Fruit fly (Drosophila melanogaster) whole organism, embryonic: ENCODE results near the gene tomb.

ENCODE experiments used
- B-H2 ChIP-seq: fragments of 200-800 bp; sonication (Bioruptor generic); optimal IDR thresholded peaks from 2 replicates; lab custom pipeline; 2018; ENCODE audit warnings: missing biosample characterization, mild to moderate bottlenecking, missing genetic modification characterization
- Bgb ChIP-seq: fragments of 200-800 bp; sonication (Bioruptor generic); IDR thresholded peaks from 2 replicates; pipeline ENCODE4 v1.3.6; 2022; ENCODE audit warnings: missing biosample characterization, missing genetic modification characterization; ENCODE audit not compliant: partially characterized antibody
- CG10431 ChIP-seq: fragments of 200-800 bp; sonication (Bioruptor generic); optimal IDR thresholded peaks from 3 replicates; lab custom pipeline; 2018; ENCODE audit warnings: missing biosample characterization, mild to moderate bottlenecking, missing genetic modification characterization
- CG11247 ChIP-seq: fragments of 200-800 bp; sonication (Bioruptor generic); IDR thresholded peaks from 2 replicates; pipeline ENCODE4 v1.3.6; 2022; ENCODE audit warnings: missing biosample characterization, missing genetic modification characterization
- CG12104 ChIP-seq: fragments of 200-800 bp; sonication (Bioruptor generic); optimal IDR thresholded peaks from 3 replicates; lab custom pipeline; 2016; ENCODE audit warnings: missing biosample characterization, missing genetic modification characterization
- CG12659 ChIP-seq: fragments of 200-800 bp; sonication (Bioruptor generic); optimal IDR thresholded peaks from 3 replicates; lab custom pipeline; 2017; ENCODE audit warnings: mild to moderate bottlenecking, missing biosample characterization, missing genetic modification reagents, missing genetic modification characterization
- CG13287 ChIP-seq: fragments of 200-800 bp; sonication (Bioruptor generic); IDR thresholded peaks from 2 replicates; pipeline ENCODE4 v1.3.6; 2022; ENCODE audit warnings: missing biosample characterization, missing genetic modification characterization; ENCODE audit not compliant: partially characterized antibody
- CG13624 ChIP-seq: fragments of 200-800 bp; sonication (Bioruptor generic); optimal IDR thresholded peaks from 2 replicates; lab custom pipeline; 2016; ENCODE audit warnings: missing biosample characterization, missing genetic modification characterization
- CG14441 ChIP-seq: fragments of 200-800 bp; sonication (Bioruptor generic); IDR thresholded peaks from 2 replicates; pipeline ENCODE4 v1.3.6; 2022; ENCODE audit warnings: missing biosample characterization, missing genetic modification characterization
- CG14965 ChIP-seq: fragments of 200-800 bp; sonication (Bioruptor generic); optimal IDR thresholded peaks from 2 replicates; lab custom pipeline; 2016; ENCODE audit warnings: missing biosample characterization, missing genetic modification characterization, borderline replicate concordance
- CG16813 ChIP-seq: fragments of 200-800 bp; sonication (Bioruptor generic); IDR thresholded peaks from 3 replicates; pipeline ENCODE4 v1.3.6; 2022; ENCODE audit warnings: missing biosample characterization, missing genetic modification characterization; ENCODE audit not compliant: partially characterized antibody
- CG17829 ChIP-seq: fragments of 200-800 bp; optimal IDR thresholded peaks from 2 replicates; lab custom pipeline; 2019; ENCODE audit warnings: missing biosample characterization, mild to moderate bottlenecking, missing genetic modification characterization, moderate library complexity
- CG2116 ChIP-seq: fragments of 200-800 bp; sonication (Bioruptor generic); optimal IDR thresholded peaks from 3 replicates; lab custom pipeline; 2018; ENCODE audit warnings: missing biosample characterization, mild to moderate bottlenecking, missing genetic modification characterization
- CG30020 ChIP-seq: fragments of 200-800 bp; optimal IDR thresholded peaks from 2 replicates; lab custom pipeline; 2019; ENCODE audit warnings: missing biosample characterization, mild to moderate bottlenecking, missing genetic modification characterization, moderate library complexity
- CG3847 ChIP-seq: fragments of 200-800 bp; sonication (Bioruptor generic); IDR thresholded peaks from 2 replicates; pipeline ENCODE4 v1.3.6; 2022; ENCODE audit warnings: missing biosample characterization, missing genetic modification characterization
- CG6654 ChIP-seq: fragments of 200-800 bp; sonication (Bioruptor generic); optimal IDR thresholded peaks from 2 replicates; lab custom pipeline; 2017; ENCODE audit warnings: missing biosample characterization, mild to moderate bottlenecking, missing genetic modification characterization
- CG9876 ChIP-seq: fragments of 200-800 bp; sonication (Bioruptor generic); optimal IDR thresholded peaks from 2 replicates; lab custom pipeline; 2016; ENCODE audit warnings: missing biosample characterization, missing genetic modification characterization
- CoRest ChIP-seq: fragments of 200-800 bp; sonication (Bioruptor generic); optimal IDR thresholded peaks from 3 replicates; lab custom pipeline; 2018; ENCODE audit warnings: missing biosample characterization, mild to moderate bottlenecking, missing genetic modification characterization, moderate library complexity
- Dp ChIP-seq: fragments of 200-800 bp; sonication (Bioruptor generic); optimal IDR thresholded peaks from 2 replicates; lab custom pipeline; 2018; ENCODE audit warnings: missing biosample characterization, mild to moderate bottlenecking, missing genetic modification characterization, moderate library complexity
- E2f2 ChIP-seq: fragments of 200-800 bp; sonication (Bioruptor generic); IDR thresholded peaks from 2 replicates; pipeline ENCODE4 v1.3.6; 2022; ENCODE audit warnings: missing biosample characterization, missing genetic modification characterization
- Hr3 ChIP-seq: fragments of 200-800 bp; sonication (Bioruptor generic); optimal IDR thresholded peaks from 3 replicates; lab custom pipeline; 2016; ENCODE audit warnings: missing biosample characterization, missing genetic modification characterization
- MBD-R2 ChIP-seq: fragments of 200-800 bp; sonication (Bioruptor generic); IDR thresholded peaks from 2 replicates; pipeline ENCODE4 v1.3.6; 2022; ENCODE audit warnings: missing biosample characterization, missing genetic modification characterization
- Meics ChIP-seq: fragments of 200-800 bp; sonication (Bioruptor generic); optimal IDR thresholded peaks from 2 replicates; lab custom pipeline; 2017; ENCODE audit warnings: missing biosample characterization, mild to moderate bottlenecking, missing genetic modification characterization
- Optix ChIP-seq: fragments of 200-800 bp; sonication (Bioruptor generic); IDR thresholded peaks from 3 replicates; pipeline ENCODE4 v1.3.6; 2022; ENCODE audit warnings: missing biosample characterization, missing genetic modification characterization
- Usf ChIP-seq: fragments of 200-800 bp; sonication (Bioruptor generic); optimal IDR thresholded peaks from 2 replicates; lab custom pipeline; 2017; ENCODE audit warnings: missing genotype, missing biosample characterization, missing genetic modification characterization
- amos ChIP-seq: fragments of 200-800 bp; sonication (Bioruptor generic); IDR thresholded peaks from 2 replicates; pipeline ENCODE4 v1.3.6; 2022; ENCODE audit warnings: missing biosample characterization, missing genetic modification characterization; ENCODE audit not compliant: partially characterized antibody
- ato ChIP-seq: fragments of 200-800 bp; sonication (Bioruptor generic); IDR thresholded peaks from 2 replicates; pipeline ENCODE4 v1.3.6; 2022; ENCODE audit warnings: missing biosample characterization, missing genetic modification characterization; ENCODE audit not compliant: partially characterized antibody
- bbx ChIP-seq: fragments of 200-800 bp; sonication (Bioruptor generic); IDR thresholded peaks from 2 replicates; pipeline ENCODE4 v1.3.6; 2022; ENCODE audit warnings: missing biosample characterization, missing genetic modification characterization; ENCODE audit not compliant: partially characterized antibody
- chinmo ChIP-seq: fragments of 200-800 bp; sonication (Bioruptor generic); IDR thresholded peaks from 4 replicates; pipeline ENCODE4 v1.3.6; 2022; ENCODE audit warnings: missing biosample characterization, missing genetic modification characterization; ENCODE audit not compliant: partially characterized antibody
- crp ChIP-seq, 2 experiments: fragments of 200-800 bp; sonication (Bioruptor generic); optimal IDR thresholded peaks; 2 replicates in 1 of 2; 3 replicates in 1 of 2; lab custom pipeline; 2017; ENCODE audit warnings: missing biosample characterization in 2 of 2, missing genetic modification characterization in 2 of 2, mild to moderate bottlenecking in 1 of 2, moderate library complexity in 1 of 2
- dan ChIP-seq: fragments of 200-800 bp; sonication (Bioruptor generic); IDR thresholded peaks from 2 replicates; pipeline ENCODE4 v1.3.6; 2022; ENCODE audit warnings: missing biosample characterization, missing genetic modification characterization
- esg ChIP-seq: fragments of 200-800 bp; sonication (Bioruptor generic); conservative IDR thresholded peaks from 2 replicates; pipeline ENCODE4 v1.3.6; 2022; ENCODE audit warnings: missing biosample characterization, missing genetic modification characterization
- her ChIP-seq: fragments of 200-800 bp; sonication (Bioruptor generic); optimal IDR thresholded peaks from 2 replicates; lab custom pipeline; 2016; ENCODE audit warnings: missing biosample characterization, missing genetic modification characterization
- ken ChIP-seq: fragments of 200-800 bp; sonication (Bioruptor generic); IDR thresholded peaks from 3 replicates; pipeline ENCODE4 v1.3.6; 2022; ENCODE audit warnings: missing biosample characterization, missing genetic modification characterization
- klu ChIP-seq: fragments of 200-800 bp; sonication (Bioruptor generic); IDR thresholded peaks from 2 replicates; pipeline ENCODE4 v1.3.6; 2022; ENCODE audit warnings: missing biosample characterization, missing genetic modification characterization
- lmd ChIP-seq: fragments of 200-800 bp; sonication (Bioruptor generic); IDR thresholded peaks from 2 replicates; pipeline ENCODE4 v1.3.6; 2022; ENCODE audit warnings: missing biosample characterization, missing genetic modification characterization
- mld ChIP-seq: fragments of 200-800 bp; sonication (Bioruptor generic); IDR thresholded peaks from 3 replicates; pipeline ENCODE4 v1.3.6; 2022; ENCODE audit warnings: missing biosample characterization, missing genetic modification characterization; ENCODE audit not compliant: partially characterized antibody
- peb ChIP-seq: fragments of 200-800 bp; sonication (Bioruptor generic); IDR thresholded peaks from 2 replicates; pipeline ENCODE4 v1.3.6; 2022; ENCODE audit warnings: missing biosample characterization, missing genetic modification characterization
- pfk ChIP-seq: fragments of 200-800 bp; sonication (Bioruptor generic); optimal IDR thresholded peaks from 2 replicates; lab custom pipeline; 2018; ENCODE audit warnings: missing biosample characterization, mild to moderate bottlenecking, missing genetic modification characterization, moderate library complexity
- pho ChIP-seq: fragments of 200-800 bp; sonication (Bioruptor generic); optimal IDR thresholded peaks from 2 replicates; lab custom pipeline; 2016; ENCODE audit warnings: missing biosample characterization, missing genetic modification characterization
- pzg ChIP-seq: fragments of 200-800 bp; sonication (Bioruptor generic); optimal IDR thresholded peaks from 3 replicates; lab custom pipeline; 2018; ENCODE audit warnings: missing biosample characterization, mild to moderate bottlenecking, missing genetic modification characterization, moderate library complexity
- row ChIP-seq: fragments of 200-800 bp; sonication (Bioruptor generic); IDR thresholded peaks from 3 replicates; pipeline ENCODE4 v1.3.6; 2022; ENCODE audit warnings: missing biosample characterization, missing genetic modification characterization
- sna ChIP-seq: fragments of 200-800 bp; sonication (Bioruptor generic); IDR thresholded peaks from 2 replicates; pipeline ENCODE4 v1.3.6; 2022; ENCODE audit warnings: missing biosample characterization, missing genetic modification characterization; ENCODE audit not compliant: partially characterized antibody
- so ChIP-seq: fragments of 200-800 bp; sonication (Bioruptor generic); IDR thresholded peaks from 3 replicates; pipeline ENCODE4 v1.3.6; 2022; ENCODE audit warnings: missing biosample characterization, missing genetic modification characterization
- toy ChIP-seq: fragments of 200-800 bp; sonication (Bioruptor generic); IDR thresholded peaks from 2 replicates; pipeline ENCODE4 v1.3.6; 2022; ENCODE audit warnings: missing biosample characterization, missing genetic modification characterization
- unc-4 ChIP-seq: fragments of 200-800 bp; sonication (Bioruptor generic); IDR thresholded peaks from 2 replicates; pipeline ENCODE4 v1.3.6; 2022; ENCODE audit warnings: missing biosample characterization, missing genetic modification characterization; ENCODE audit not compliant: partially characterized antibody
- vnd ChIP-seq: fragments of 200-800 bp; sonication (Bioruptor generic); IDR thresholded peaks from 3 replicates; pipeline ENCODE4 v1.3.6; 2022; ENCODE audit warnings: missing biosample characterization, missing genetic modification characterization; ENCODE audit not compliant: partially characterized antibody
- vvl ChIP-seq: fragments of 200-800 bp; sonication (Bioruptor generic); IDR thresholded peaks from 2 replicates; pipeline ENCODE4 v1.3.6; 2022; ENCODE audit warnings: missing biosample characterization, missing genetic modification characterization

tomb gene

dm6 chr2L:5525723-5526122, 10.8 kb downstream of the tomb start, which contains the start of gene Cap-D3 (continued):
- TF ChIP-seq pzg (GFP tag; lab: Kevin White, UChicago) (peak; percentile 35), mld (GFP tag; lab: Robert Waterston, UW) (peak; percentile 53; the same call in 1 of the 3 replicates), CG13287 (GFP tag; lab: Robert Waterston, UW) (peak; percentile 69), CG16813 (GFP tag; lab: Robert Waterston, UW) (peak; percentile 55), vnd (peak; percentile 61; the same call in 2 of the 3 replicates), E2f2 (GFP tag; lab: Robert Waterston, UW) (peak; percentile 84), CG10431 (GFP tag; lab: Kevin White, UChicago) (no peak), esg (GFP tag; lab: Robert Waterston, UW) (no peak), bbx (GFP tag; lab: Robert Waterston, UW) (peak; percentile 69), Meics (GFP tag; lab: Kevin White, UChicago) (no peak), peb (GFP tag; lab: Robert Waterston, UW) (no peak), sna (GFP tag; lab: Robert Waterston, UW) (peak; percentile 55; the same call in 1 of the 2 replicates), dan (GFP tag; lab: Robert Waterston, UW) (no peak), CG9876 (no peak), CG2116 (GFP tag; lab: Kevin White, UChicago) (peak; percentile 45), ato (GFP tag; lab: Robert Waterston, UW) (peak; percentile 68; the same call in 1 of the 2 replicates), chinmo (GFP tag; lab: Robert Waterston, UW) (peak; percentile 71; the same call in 1 of the 4 replicates), CG14441 (GFP tag; lab: Robert Waterston, UW) (no peak), MBD-R2 (GFP tag; lab: Robert Waterston, UW) (peak; percentile 76), crp (GFP tag; optimal IDR thresholded peaks at IDR 0.05; lab: Kevin White, UChicago) (peak in 1 of 2 experiments; percentile 88), CG11247 (GFP tag; lab: Robert Waterston, UW) (no peak), Optix (GFP tag; lab: Robert Waterston, UW) (no peak), CoRest (tag; lab: Kevin White, UChicago) (no peak), Bgb (GFP tag; lab: Robert Waterston, UW) (peak; percentile 60), unc-4 (GFP tag; lab: Robert Waterston, UW) (peak; percentile 36)

DNA sequence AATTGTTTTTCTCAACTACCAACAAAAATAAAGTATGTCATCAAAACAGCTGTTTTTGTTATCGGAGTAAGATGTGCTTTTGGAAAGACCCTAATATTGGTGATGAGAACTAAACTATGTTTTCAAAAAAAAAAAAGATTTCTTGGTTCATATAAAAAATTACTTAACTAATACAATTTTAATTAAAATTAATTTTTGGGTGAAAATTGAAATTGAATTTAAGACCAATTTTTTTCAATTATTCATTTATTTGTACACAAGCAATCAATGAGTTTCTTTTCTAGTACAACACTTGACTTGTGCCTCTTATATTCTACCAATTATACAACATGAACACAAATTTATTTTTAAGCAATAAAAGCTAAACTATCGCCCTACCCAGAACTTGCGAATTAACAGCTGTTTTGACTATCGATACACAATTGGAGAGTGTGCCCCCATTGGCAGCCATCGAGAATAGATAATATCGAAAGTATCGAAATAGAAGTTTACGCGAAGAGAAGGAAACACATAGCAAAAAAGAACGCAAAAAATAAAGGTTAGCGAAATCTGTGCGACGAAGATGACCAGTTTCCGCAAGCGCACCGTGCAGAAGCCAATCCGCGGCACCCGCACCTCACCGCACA, 12.6 kb downstream of the tomb start, which contains the start of the genes Vps52 and Elp4:
Vps52 (minus strand) TSS at position 51 of the 626 bp plus-strand sequence.
Elp4 (plus strand) TSS at position 292 of the 626 bp plus-strand sequence.
- TF ChIP-seq CG11247 (GFP tag; lab: Robert Waterston, UW) (peak; percentile 65), row (GFP tag; lab: Robert Waterston, UW) (peak; percentile 85), B-H2 (peak; percentile 76), toy (no peak), CG17829 (tag; lab: Kevin White, UChicago) (peak; percentile 80), CG13624 (GFP tag; lab: Kevin White, UChicago) (peak; percentile 31), pfk (no peak), her (peak; percentile 19), so (GFP tag; lab: Robert Waterston, UW) (peak; percentile 64; the same call in 1 of the 3 replicates), ken (GFP tag; lab: Robert Waterston, UW) (peak; percentile 56; the same call in 1 of the 3 replicates), pho (GFP tag; lab: Kevin White, UChicago) (peak; percentile 75), CG12104 (GFP tag; lab: Kevin White, UChicago) (peak; percentile 89), CG3847 (GFP tag; lab: Robert Waterston, UW) (peak; percentile 73), Dp (GFP tag; lab: Kevin White, UChicago) (peak; percentile 30), CG30020 (peak; percentile 82), CG6654 (GFP tag; lab: Kevin White, UChicago) (peak; percentile 29), CG14965 (GFP tag; lab: Kevin White, UChicago) (no peak), Hr3 (peak; percentile 85), amos (GFP tag; lab: Robert Waterston, UW) (peak; percentile 76), CG12659 (GFP tag; lab: Kevin White, UChicago) (peak; percentile 89), vvl (GFP tag; lab: Robert Waterston, UW) (peak; percentile 70), klu (GFP tag; lab: Robert Waterston, UW) (peak; percentile 58; the same call in 1 of the 2 replicates), lmd (GFP tag; lab: Robert Waterston, UW) (peak; percentile 70), Usf (peak; percentile 44)
